Worm (Caenorhabditis elegans) whole organism, midembryonic: ENCODE measurements around the gene ZK1240.3.
"Not testable (repeated sequence)": the region's sequence is repeated elsewhere in the genome, so short reads cannot be mapped to it uniquely, and the experiment has no call there.

Experiments
- T22C8.4 ChIP-seq: fragments of 200-800 bp; sonication (Bioruptor generic); IDR thresholded peaks from 2 replicates; pipeline ENCODE4 v1.3.6; 2022; ENCODE audit warnings: missing genetic modification characterization, missing compliant biosample characterization
- cog-1 ChIP-seq: sonication (generic microtip); optimal IDR thresholded peaks from 2 replicates; lab custom pipeline; 2016; ENCODE audit warnings: missing genetic modification characterization, missing compliant biosample characterization
- flt-1 ChIP-seq: fragments of 200-800 bp; sonication (Bioruptor generic); IDR thresholded peaks from 2 replicates; pipeline ENCODE4 v1.3.6; 2022; ENCODE audit warnings: missing genetic modification characterization, missing compliant biosample characterization
- klf-2 ChIP-seq: fragments of 200-800 bp; sonication (Bioruptor generic); conservative IDR thresholded peaks from 2 replicates; pipeline ENCODE4 v1.3.6; 2022; ENCODE audit warnings: missing genetic modification reagents, missing genetic modification characterization, missing compliant biosample characterization
- med-1 ChIP-seq: sonication (generic microtip); optimal IDR thresholded peaks from 2 replicates; lab custom pipeline; 2017; ENCODE audit warnings: missing genetic modification characterization, mild to moderate bottlenecking, missing compliant biosample characterization, antibody characterized with exemption, missing genetic modification reagents; ENCODE audit not compliant: insufficient read depth
- ref-1 ChIP-seq: fragments of 200-800 bp; sonication (Bioruptor generic); conservative IDR thresholded peaks from 2 replicates; pipeline ENCODE4 v1.3.6; 2022; ENCODE audit warnings: missing genetic modification reagents, missing genetic modification characterization, missing compliant biosample characterization
- tab-1 ChIP-seq: fragments of 200-800 bp; sonication (Bioruptor generic); IDR thresholded peaks from 2 replicates; pipeline ENCODE4 v1.3.6; 2022; ENCODE audit warnings: missing genetic modification characterization, missing compliant biosample characterization
- ztf-23 ChIP-seq: fragments of 200-800 bp; sonication (Bioruptor generic); IDR thresholded peaks from 2 replicates; pipeline ENCODE4 v1.3.6; 2022; ENCODE audit warnings: missing genetic modification reagents, missing genetic modification characterization, missing compliant biosample characterization
- ztf-29 ChIP-seq: fragments of 200-800 bp; sonication (Bioruptor generic); IDR thresholded peaks from 2 replicates; pipeline ENCODE4 v1.3.6; 2022; ENCODE audit warnings: missing genetic modification reagents, missing genetic modification characterization, missing compliant biosample characterization

Gene ZK1240.3

ce11 chrII:2320097-2320496 lies at the start of gene ZK1240.3:
Gene ZK1240.3, plus strand, starts transcription at chrII:2320334.
- TF ChIP-seq ztf-23 (GFP tag; lab: Robert Waterston, UW) (no peak), tab-1 (no peak), flt-1 (GFP tag; lab: Robert Waterston, UW) (no peak), med-1 (GFP tag; lab: Kevin White, UChicago) (no peak), T22C8.4 (no peak), klf-2 (GFP tag; lab: Robert Waterston, UW) (no peak), ref-1 (no peak), ztf-29 (GFP tag; lab: Robert Waterston, UW) (no peak), cog-1 (no peak)

- TF ChIP-seq klf-2 (GFP tag; lab: Robert Waterston, UW): no peak
- TF ChIP-seq ref-1: no peak
- TF ChIP-seq tab-1: no peak
- no peak for TF ChIP-seq T22C8.4
- TF ChIP-seq ztf-29 (GFP tag; lab: Robert Waterston, UW): no peak
- TF ChIP-seq flt-1 (GFP tag; lab: Robert Waterston, UW): no peak
Observed at ce11 chrII:2273750-2274149, 46.4 kb upstream of the ZK1240.3 start.

ce11 chrII:2277418-2277817 lies 42.7 kb upstream of the ZK1240.3 start, which contains the start of gene K09F6.15:
Gene K09F6.15, minus strand, starts transcription at chrII:2277518.
- TF ChIP-seq ztf-23 (GFP tag; lab: Robert Waterston, UW) (no peak), ref-1 (no peak), ztf-29 (GFP tag; lab: Robert Waterston, UW) (no peak), flt-1 (GFP tag; lab: Robert Waterston, UW) (no peak), cog-1 (no peak), T22C8.4 (no peak), klf-2 (GFP tag; lab: Robert Waterston, UW) (no peak), med-1 (GFP tag; lab: Kevin White, UChicago) (no peak), tab-1 (no peak)

- TF ChIP-seq T22C8.4 (no peak), klf-2 (GFP tag; lab: Robert Waterston, UW) (no peak), ztf-29 (GFP tag; lab: Robert Waterston, UW) (no peak), ztf-23 (GFP tag; lab: Robert Waterston, UW) (no peak), flt-1 (GFP tag; lab: Robert Waterston, UW) (no peak), cog-1 (no peak), med-1 (GFP tag; lab: Kevin White, UChicago) (no peak), ref-1 (no peak), tab-1 (no peak)
Observed at ce11 chrII:2279263-2279662, 40.9 kb upstream of the ZK1240.3 start, which contains the start of gene K09F6.6. Gene K09F6.6, minus strand, starts transcription at chrII:2279305.

- TF ChIP-seq ztf-29 (GFP tag; lab: Robert Waterston, UW) (no peak), tab-1 (no peak), klf-2 (GFP tag; lab: Robert Waterston, UW) (no peak), ref-1 (no peak), flt-1 (GFP tag; lab: Robert Waterston, UW) (no peak)
Observed at ce11 chrII:2279839-2280238, 40.3 kb upstream of the ZK1240.3 start, which contains the start of gene K09F6.11. Gene K09F6.11, plus strand, starts transcription at chrII:2280139.

- not testable (repeated sequence) for TF ChIP-seq ztf-23 (GFP tag; lab: Robert Waterston, UW); flt-1 (GFP tag; lab: Robert Waterston, UW); ref-1
Observed at ce11 chrII:2282599-2282998, 37.5 kb upstream of the ZK1240.3 start, which contains the start of gene K09F6.9. Gene K09F6.9, minus strand, starts transcription at chrII:2282699.

ce11 chrII:2284703-2285102 lies 35.4 kb upstream of the ZK1240.3 start:
- no peak for TF ChIP-seq med-1 (GFP tag; lab: Kevin White, UChicago)
- no peak for TF ChIP-seq ztf-29 (GFP tag; lab: Robert Waterston, UW)
- TF ChIP-seq cog-1: no peak
- TF ChIP-seq T22C8.4: no peak
- TF ChIP-seq ref-1: no peak
- no peak for TF ChIP-seq ztf-23 (GFP tag; lab: Robert Waterston, UW)
- TF ChIP-seq flt-1 (GFP tag; lab: Robert Waterston, UW): no peak
- no peak for TF ChIP-seq tab-1
- no peak for TF ChIP-seq klf-2 (GFP tag; lab: Robert Waterston, UW)

- TF ChIP-seq med-1 (GFP tag; lab: Kevin White, UChicago): no peak
- TF ChIP-seq ztf-29 (GFP tag; lab: Robert Waterston, UW): no peak
- TF ChIP-seq ztf-23 (GFP tag; lab: Robert Waterston, UW): no peak
Observed at ce11 chrII:2288798-2289197, 31.3 kb upstream of the ZK1240.3 start, which contains the start of the genes K09F6.10 and K09F6.13. Gene K09F6.10, minus strand, starts transcription at chrII:2288883. Gene K09F6.13, plus strand, starts transcription at chrII:2289114.

ce11 chrII:2289441-2289840 lies 30.7 kb upstream of the ZK1240.3 start:
- TF ChIP-seq tab-1 (no peak), med-1 (GFP tag; lab: Kevin White, UChicago) (no peak), flt-1 (GFP tag; lab: Robert Waterston, UW) (no peak), ref-1 (no peak), ztf-23 (GFP tag; lab: Robert Waterston, UW) (no peak), ztf-29 (GFP tag; lab: Robert Waterston, UW) (no peak), cog-1 (no peak), T22C8.4 (no peak), klf-2 (GFP tag; lab: Robert Waterston, UW) (no peak)

- TF ChIP-seq tab-1: no peak
- no peak for TF ChIP-seq ztf-23 (GFP tag; lab: Robert Waterston, UW)
- TF ChIP-seq med-1 (GFP tag; lab: Kevin White, UChicago): no peak
Observed at ce11 chrII:2292027-2292426, 28.1 kb upstream of the ZK1240.3 start, which contains the start of gene K09F6.7. Gene K09F6.7, minus strand, starts transcription at chrII:2292127.

- TF ChIP-seq cog-1: no peak
Observed at ce11 chrII:2292549-2292948, 27.6 kb upstream of the ZK1240.3 start.
